Worm (Caenorhabditis elegans) whole organism, L3 larva: ENCODE results near the gene srbc-12.

ENCODE experiments used
- fkh-10 ChIP-seq: sonication (generic microtip); optimal IDR thresholded peaks from 2 replicates; lab custom pipeline; 2017; ENCODE audit warnings: missing biosample characterization, missing genetic modification reagents, missing genetic modification characterization
- lin-15B ChIP-seq: fragments of 150-350 bp; optimal IDR thresholded peaks from 2 replicates; lab custom pipeline; 2014; ENCODE audit warnings: missing biosample characterization, missing genetic modification characterization
- lin-39 ChIP-seq: fragments of 150-350 bp; optimal IDR thresholded peaks from 2 replicates; lab custom pipeline; 2018; ENCODE audit warnings: missing biosample characterization, missing genetic modification reagents, missing genetic modification characterization
- nhr-12 ChIP-seq: fragments of 150-350 bp; optimal IDR thresholded peaks from 2 replicates; lab custom pipeline; 2014; ENCODE audit warnings: missing biosample characterization, missing genetic modification characterization
- nhr-23 ChIP-seq: fragments of 150-350 bp; optimal IDR thresholded peaks from 2 replicates; lab custom pipeline; 2014; ENCODE audit warnings: missing biosample characterization, missing genetic modification reagents, missing genetic modification characterization
- ztf-11 ChIP-seq: fragments of 150-350 bp; optimal IDR thresholded peaks from 2 replicates; lab custom pipeline; 2014; ENCODE audit warnings: missing biosample characterization, missing genetic modification characterization

- TF ChIP-seq fkh-10 (GFP tag; lab: Kevin White, UChicago): no peak
- no peak for TF ChIP-seq nhr-12 (tag; lab: Kevin White, UChicago)
- TF ChIP-seq nhr-23 (tag; lab: Kevin White, UChicago): no peak
- no peak for TF ChIP-seq lin-15B (tag; lab: Kevin White, UChicago)
- TF ChIP-seq lin-39 (tag; lab: Kevin White, UChicago): no peak
- TF ChIP-seq ztf-11: no peak
These were observed 570 bp upstream of the srbc-12 start for ce11 chrV:849042-849441.
